Worm (Caenorhabditis elegans) whole organism, L4 larva: ENCODE results near the gene C06A1.7.
A peak's percentile ranks its signal among the peaks of the same experiment; 100 is the strongest.

ENCODE experiments used
- R02D3.7 ChIP-seq: fragments of 150-350 bp; sonication (generic microtip); optimal IDR thresholded peaks from 3 replicates; lab custom pipeline; 2014; ENCODE audit warnings: missing biosample characterization, missing genetic modification characterization
- T20F7.1 ChIP-seq: fragments of 200-800 bp; sonication (Bioruptor generic); optimal IDR thresholded peaks from 2 replicates; lab custom pipeline; 2018; ENCODE audit warnings: mild to moderate bottlenecking, missing genetic modification characterization, missing compliant biosample characterization
- Y75B8A.6 ChIP-seq: fragments of 200-800 bp; sonication (Bioruptor generic); IDR thresholded peaks from 2 replicates; pipeline ENCODE4 v1.3.6; 2022; ENCODE audit warnings: missing genetic modification reagents, missing genetic modification characterization, missing compliant biosample characterization
- ZK337.2 ChIP-seq: fragments of 200-800 bp; sonication (Bioruptor generic); IDR thresholded peaks from 2 replicates; pipeline ENCODE4 v1.3.6; 2022; ENCODE audit warnings: missing genetic modification reagents, missing genetic modification characterization, missing compliant biosample characterization
- aha-1 ChIP-seq: fragments of 150-350 bp; peaks from one replicate; lab custom pipeline; 2014; ENCODE audit warnings: missing biosample characterization, missing genetic modification characterization
- ama-1 ChIP-seq: fragments of 150-350 bp; optimal IDR thresholded peaks from 2 replicates; lab custom pipeline; 2014; ENCODE audit warnings: inconsistent platforms, mixed read lengths
- arid-1 ChIP-seq: fragments of 200-800 bp; sonication (Bioruptor generic); conservative IDR thresholded peaks from 2 replicates; pipeline ENCODE4 v1.3.6; 2022; ENCODE audit warnings: missing genetic modification reagents, missing genetic modification characterization, missing compliant biosample characterization
- attf-4 ChIP-seq: sonication (generic microtip); optimal IDR thresholded peaks from 3 replicates; lab custom pipeline; 2017; ENCODE audit warnings: missing biosample characterization, missing genetic modification characterization
- ceh-20 ChIP-seq: fragments of 200-800 bp; sonication (Bioruptor generic); IDR thresholded peaks from 2 replicates; pipeline ENCODE4 v1.3.6; 2022; ENCODE audit warnings: missing genetic modification reagents, missing genetic modification characterization, missing compliant biosample characterization
- ceh-28 ChIP-seq: fragments of 150-350 bp; optimal IDR thresholded peaks from 2 replicates; lab custom pipeline; 2014; ENCODE audit warnings: missing biosample characterization, missing genetic modification reagents, missing genetic modification characterization
- ces-1 ChIP-seq: fragments of 150-350 bp; sonication (generic microtip); optimal IDR thresholded peaks from 4 replicates; lab custom pipeline; 2014; ENCODE audit warnings: missing biosample characterization, missing genetic modification reagents, missing genetic modification characterization
- cey-2 ChIP-seq: sonication (generic microtip); optimal IDR thresholded peaks from 3 replicates; lab custom pipeline; 2017; ENCODE audit warnings: missing genetic modification characterization, mild to moderate bottlenecking, missing compliant biosample characterization, antibody characterized with exemption, borderline replicate concordance; ENCODE audit not compliant: insufficient read depth
- ctbp-1 ChIP-seq: fragments of 200-800 bp; sonication (Bioruptor generic); IDR thresholded peaks from 2 replicates; pipeline ENCODE4 v1.3.6; 2022; ENCODE audit warnings: missing genetic modification reagents, missing genetic modification characterization, missing compliant biosample characterization
- daf-16 ChIP-seq, 3 experiments: sonication (generic microtip); optimal IDR thresholded peaks; 2 replicates each; lab custom pipeline; 2016 to 2017; ENCODE audit warnings: missing genetic modification characterization in 3 of 3, missing genetic modification reagents in 3 of 3, mild to moderate bottlenecking in 2 of 3, missing compliant biosample characterization in 2 of 3, missing biosample characterization in 1 of 3, moderate library complexity in 1 of 3
- daf-19 ChIP-seq: fragments of 200-800 bp; sonication (Bioruptor generic); conservative IDR thresholded peaks from 2 replicates; pipeline ENCODE4 v1.3.6; 2022; ENCODE audit warnings: missing genetic modification characterization, missing compliant biosample characterization
- dmd-6 ChIP-seq: fragments of 200-800 bp; sonication (Bioruptor generic); IDR thresholded peaks from 2 replicates; pipeline ENCODE4 v1.3.6; 2022; ENCODE audit warnings: missing genetic modification reagents, missing genetic modification characterization, missing compliant biosample characterization
- egl-43 ChIP-seq: fragments of 200-800 bp; sonication (Bioruptor generic); IDR thresholded peaks from 2 replicates; pipeline ENCODE4 v1.3.6; 2022; ENCODE audit warnings: missing genetic modification reagents, missing genetic modification characterization, missing compliant biosample characterization
- hif-1 ChIP-seq, 2 experiments: sonication (generic microtip); optimal IDR thresholded peaks; 2 replicates each; lab custom pipeline; 2016 to 2017; ENCODE audit warnings: missing compliant biosample characterization in 2 of 2, missing genetic modification characterization in 2 of 2, missing genetic modification reagents in 2 of 2, missing genotype in 2 of 2, mild to moderate bottlenecking in 1 of 2
- hlh-11 ChIP-seq: fragments of 200-800 bp; sonication (Bioruptor generic); optimal IDR thresholded peaks from 2 replicates; lab custom pipeline; 2018; ENCODE audit warnings: mild to moderate bottlenecking, missing genetic modification characterization, missing compliant biosample characterization
- hlh-30 ChIP-seq: sonication (generic microtip); optimal IDR thresholded peaks from 2 replicates; lab custom pipeline; 2017; ENCODE audit warnings: antibody characterized with exemption, mild to moderate bottlenecking, missing genetic modification characterization, missing compliant biosample characterization; ENCODE audit not compliant: insufficient read depth
- lin-13 ChIP-seq: fragments of 150-350 bp; optimal IDR thresholded peaks from 2 replicates; lab custom pipeline; 2014; ENCODE audit warnings: missing biosample characterization, missing genetic modification reagents, missing genetic modification characterization
- mdl-1 ChIP-seq, 2 experiments: fragments of 150-350 bp in 1 of 2; sonication (generic microtip) in 1 of 2; optimal IDR thresholded peaks; 2 replicates each; lab custom pipeline; 2014 to 2017; ENCODE audit warnings: missing biosample characterization in 2 of 2, missing genetic modification characterization in 2 of 2
- mdt-29 ChIP-seq: fragments of 200-800 bp; sonication (Bioruptor generic); IDR thresholded peaks from 2 replicates; pipeline ENCODE4 v1.3.6; 2022; ENCODE audit warnings: missing genetic modification reagents, missing genetic modification characterization, missing compliant biosample characterization
- mep-1 ChIP-seq: fragments of 150-350 bp; sonication (generic microtip); optimal IDR thresholded peaks from 3 replicates; lab custom pipeline; 2014; ENCODE audit warnings: missing biosample characterization, missing genetic modification characterization
- mes-2 ChIP-seq: sonication (generic microtip); optimal IDR thresholded peaks from 2 replicates; lab custom pipeline; 2016; ENCODE audit warnings: missing genotype, mild to moderate bottlenecking, missing genetic modification characterization, missing compliant biosample characterization; ENCODE audit not compliant: poor library complexity, severe bottlenecking
- mxl-3 ChIP-seq: fragments of 200-800 bp; sonication (Bioruptor generic); optimal IDR thresholded peaks from 2 replicates; lab custom pipeline; 2018; ENCODE audit warnings: mild to moderate bottlenecking, missing genetic modification characterization, missing compliant biosample characterization
- nhr-10 ChIP-seq: fragments of 150-350 bp; optimal IDR thresholded peaks from 2 replicates; lab custom pipeline; 2014; ENCODE audit warnings: missing biosample characterization, missing genetic modification characterization
- nhr-102 ChIP-seq: sonication (generic microtip); optimal IDR thresholded peaks from 2 replicates; lab custom pipeline; 2016; ENCODE audit warnings: mild to moderate bottlenecking, missing genetic modification characterization, moderate library complexity, missing compliant biosample characterization
- nhr-11 ChIP-seq: fragments of 150-350 bp; optimal IDR thresholded peaks from 2 replicates; lab custom pipeline; 2014; ENCODE audit warnings: missing biosample characterization, missing genetic modification characterization
- nhr-28 ChIP-seq: fragments of 150-350 bp; optimal IDR thresholded peaks from 2 replicates; lab custom pipeline; 2014; ENCODE audit warnings: missing biosample characterization, missing genetic modification characterization
- nhr-41 ChIP-seq: fragments of 200-800 bp; sonication (Bioruptor generic); IDR thresholded peaks from 2 replicates; pipeline ENCODE4 v1.3.6; 2022; ENCODE audit warnings: missing genetic modification reagents, missing genetic modification characterization, missing compliant biosample characterization
- nhr-42 ChIP-seq: fragments of 200-800 bp; sonication (Bioruptor generic); IDR thresholded peaks from 2 replicates; pipeline ENCODE4 v1.3.6; 2022; ENCODE audit warnings: missing genetic modification characterization, missing compliant biosample characterization
- nhr-48 ChIP-seq: sonication (generic microtip); optimal IDR thresholded peaks from 2 replicates; lab custom pipeline; 2016; ENCODE audit warnings: mild to moderate bottlenecking, missing genetic modification characterization, missing compliant biosample characterization
- nhr-76 ChIP-seq: fragments of 150-350 bp; optimal IDR thresholded peaks from 2 replicates; lab custom pipeline; 2014; ENCODE audit warnings: missing biosample characterization, missing genetic modification characterization
- pqm-1 ChIP-seq: sonication (generic microtip); optimal IDR thresholded peaks from 2 replicates; lab custom pipeline; 2017; ENCODE audit warnings: missing biosample characterization, missing genetic modification characterization
- saeg-2 ChIP-seq: fragments of 200-800 bp; sonication (Bioruptor generic); IDR thresholded peaks from 2 replicates; pipeline ENCODE4 v1.3.6; 2022; ENCODE audit warnings: missing genetic modification reagents, missing genetic modification characterization, missing compliant biosample characterization
- sdz-12 ChIP-seq: fragments of 200-800 bp; sonication (Bioruptor generic); optimal IDR thresholded peaks from 2 replicates; lab custom pipeline; 2018; ENCODE audit warnings: mild to moderate bottlenecking, missing genetic modification characterization, missing compliant biosample characterization
- set-16 ChIP-seq: fragments of 200-800 bp; sonication (Bioruptor generic); IDR thresholded peaks from 2 replicates; pipeline ENCODE4 v1.3.6; 2022; ENCODE audit warnings: missing genetic modification reagents, missing genetic modification characterization, missing compliant biosample characterization
- snpc-4 ChIP-seq: fragments of 150-350 bp; optimal IDR thresholded peaks from 2 replicates; lab custom pipeline; 2014; ENCODE audit warnings: missing biosample characterization, missing genetic modification characterization
- tra-1 ChIP-seq: fragments of 200-800 bp; sonication (Bioruptor generic); IDR thresholded peaks from 2 replicates; pipeline ENCODE4 v1.3.6; 2022; ENCODE audit warnings: missing genetic modification reagents, missing genetic modification characterization, missing compliant biosample characterization
- unc-130 ChIP-seq: sonication (generic microtip); optimal IDR thresholded peaks from 2 replicates; lab custom pipeline; 2016; ENCODE audit warnings: missing genetic modification reagents, missing genetic modification characterization, missing compliant biosample characterization
- unc-62 ChIP-seq, 3 experiments: fragments of 150-350 bp in 1 of 3; sonication (generic microtip); optimal IDR thresholded peaks in 2 of 3; peaks in 1 of 3; 1 replicate in 1 of 3; 2 replicates in 2 of 3; lab custom pipeline; 2014 to 2017; ENCODE audit warnings: missing biosample characterization in 3 of 3, missing genetic modification characterization in 3 of 3, missing genetic modification reagents in 3 of 3, missing genotype in 1 of 3
- zag-1 ChIP-seq: fragments of 150-350 bp; optimal IDR thresholded peaks from 2 replicates; lab custom pipeline; 2014; ENCODE audit warnings: missing biosample characterization, missing genetic modification characterization
- zfp-2 ChIP-seq: sonication (generic microtip); optimal IDR thresholded peaks from 2 replicates; lab custom pipeline; 2016; ENCODE audit warnings: mild to moderate bottlenecking, missing genetic modification characterization, missing compliant biosample characterization

Gene C06A1.7

DNA sequence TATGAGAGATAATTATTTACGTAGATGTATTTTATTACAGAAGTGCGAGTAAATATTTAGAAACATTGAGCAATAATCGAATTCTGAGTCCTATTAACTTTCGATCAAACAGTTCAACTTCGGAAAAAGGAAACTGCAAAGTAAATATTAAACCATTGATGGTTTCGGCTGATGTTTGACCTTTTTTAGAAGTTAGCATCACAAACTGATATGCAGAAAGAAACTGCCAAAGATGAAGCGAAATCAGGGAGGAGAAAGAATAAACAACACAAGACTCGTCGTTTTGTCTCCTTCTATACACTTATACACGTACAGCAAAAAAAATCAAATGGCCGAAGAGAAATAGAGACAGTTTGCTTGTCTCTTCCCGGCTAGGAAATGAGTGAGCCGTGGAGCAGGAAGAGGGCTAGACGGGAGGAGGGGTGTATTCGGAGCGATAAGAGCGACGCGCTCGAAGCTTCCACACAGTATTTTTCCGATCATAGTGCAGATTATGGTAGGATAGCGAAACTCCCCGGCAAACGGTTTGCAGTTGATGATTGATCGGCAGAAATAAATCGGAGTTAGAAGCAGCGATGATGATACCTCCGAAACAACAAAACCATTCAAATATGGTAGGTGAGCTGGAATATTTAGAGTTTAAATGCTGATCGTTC lies 8.0 kb upstream of the C06A1.7 start:
- no peak for TF ChIP-seq ceh-28 (tag; lab: Kevin White, UChicago)
- no peak for TF ChIP-seq R02D3.7
- TF ChIP-seq pqm-1 (tag; lab: Kevin White, UChicago), result peak; percentile 48
- no peak for TF ChIP-seq nhr-48
- TF ChIP-seq unc-62 (GFP tag; optimal IDR thresholded peaks at IDR 0.05 in 1 of 2; lab: Kevin White, UChicago), result peak in 1 of 2 experiments; percentile 91
- no peak for TF ChIP-seq unc-62 (tag; optimal IDR thresholded peaks at IDR 0.05; lab: Kevin White, UChicago)
- peak; percentile 42 for TF ChIP-seq ama-1
- 0 out of 2 replicates have a peak, but pooled peaks have one; percentile 28 for TF ChIP-seq tra-1 (GFP tag; lab: Robert Waterston, UW)
- peak; percentile 36 for TF ChIP-seq hlh-11
- peak; percentile 54; the same call in 1 of the 2 replicates for TF ChIP-seq egl-43
- TF ChIP-seq nhr-41 (GFP tag; lab: Robert Waterston, UW), result 0 out of 2 replicates have a peak, but pooled peaks have one; percentile 24
- TF ChIP-seq ces-1 (GFP tag; lab: Kevin White, UChicago), result no peak
- peak; percentile 20 for TF ChIP-seq mes-2 (tag; lab: Kevin White, UChicago)
- peak; percentile 8 for TF ChIP-seq mep-1 (tag; lab: Kevin White, UChicago)
- no peak for TF ChIP-seq nhr-76
- TF ChIP-seq sdz-12 (GFP tag; lab: Kevin White, UChicago), result peak; percentile 66
- peak; percentile 31 for TF ChIP-seq nhr-10
- TF ChIP-seq daf-16 (GFP tag; optimal IDR thresholded peaks at IDR 0.05; lab: Kevin White, UChicago), result no peak
- TF ChIP-seq daf-16 (tag; optimal IDR thresholded peaks at IDR 0.05; lab: Kevin White, UChicago), result peak; percentile 82
- TF ChIP-seq nhr-102 (tag; lab: Kevin White, UChicago), result no peak
- TF ChIP-seq cey-2, result no peak
- no peak for TF ChIP-seq ceh-20 (GFP tag; lab: Robert Waterston, UW)
- TF ChIP-seq daf-19 (GFP tag; lab: Robert Waterston, UW), result peak; percentile 69; the same call in 1 of the 2 replicates
- peak in 1 of 2 experiments; percentile 24 for TF ChIP-seq hif-1 (tag; optimal IDR thresholded peaks at IDR 0.05; lab: Kevin White, UChicago)
- peak; percentile 8 for TF ChIP-seq aha-1 (tag; lab: Kevin White, UChicago)
- no peak for TF ChIP-seq ZK337.2 (GFP tag; lab: Robert Waterston, UW)
- TF ChIP-seq dmd-6 (GFP tag; lab: Robert Waterston, UW), result peak; percentile 67; the same call in 1 of the 2 replicates
- TF ChIP-seq set-16 (GFP tag; lab: Robert Waterston, UW), result peak; percentile 47; the same call in 1 of the 2 replicates
- TF ChIP-seq ctbp-1 (GFP tag; lab: Robert Waterston, UW), result no peak
- TF ChIP-seq nhr-28 (tag; lab: Kevin White, UChicago), result peak; percentile 16
- TF ChIP-seq nhr-42 (GFP tag; lab: Robert Waterston, UW), result no peak

DNA sequence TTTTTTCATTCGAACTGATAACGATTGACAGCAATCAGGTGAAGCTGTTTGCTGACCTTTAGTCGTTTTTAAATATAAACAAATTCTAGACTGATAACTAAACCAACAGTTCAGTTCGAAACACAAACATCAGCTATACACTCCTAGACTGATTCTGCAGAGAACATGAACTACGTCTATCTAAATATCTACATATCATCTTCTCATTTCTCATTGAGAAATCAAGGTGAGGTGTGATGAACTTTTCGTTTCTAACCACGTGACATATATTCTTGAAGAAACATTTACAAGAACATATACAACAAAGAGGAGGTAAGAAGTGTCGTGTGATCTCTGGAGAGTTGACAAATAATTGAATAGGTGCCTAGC lies 7.5 kb upstream of the C06A1.7 start:
- no peak for TF ChIP-seq attf-4 (tag; lab: Kevin White, UChicago)
- TF ChIP-seq unc-62 (GFP tag; optimal IDR thresholded peaks at IDR 0.05 in 1 of 2; lab: Kevin White, UChicago), result peak in 1 of 2 experiments; percentile 70
- no peak for TF ChIP-seq unc-62 (tag; optimal IDR thresholded peaks at IDR 0.05; lab: Kevin White, UChicago)
- TF ChIP-seq mdt-29, result no peak
- TF ChIP-seq zfp-2, result no peak
- TF ChIP-seq saeg-2 (GFP tag; lab: Robert Waterston, UW), result no peak
- TF ChIP-seq tra-1 (GFP tag; lab: Robert Waterston, UW), result 0 out of 2 replicates have a peak, but pooled peaks have one; percentile 2
- no peak for TF ChIP-seq ama-1
- peak; percentile 40 for TF ChIP-seq T20F7.1 (GFP tag; lab: Kevin White, UChicago)
- no peak for TF ChIP-seq snpc-4 (tag; lab: Kevin White, UChicago)
- peak; percentile 87 for TF ChIP-seq nhr-28 (tag; lab: Kevin White, UChicago)
- TF ChIP-seq pqm-1 (tag; lab: Kevin White, UChicago), result peak; percentile 26
- no peak for TF ChIP-seq Y75B8A.6
- no peak for TF ChIP-seq ceh-20 (GFP tag; lab: Robert Waterston, UW)
- TF ChIP-seq hlh-11, result peak; percentile 53
- peak; percentile 66 for TF ChIP-seq mep-1 (tag; lab: Kevin White, UChicago)
- no peak for TF ChIP-seq lin-13 (GFP tag; lab: Kevin White, UChicago)
- peak in 1 of 2 experiments; percentile 3 for TF ChIP-seq hif-1 (tag; optimal IDR thresholded peaks at IDR 0.05; lab: Kevin White, UChicago)
- TF ChIP-seq mxl-3 (GFP tag; lab: Kevin White, UChicago), result peak; percentile 2
- no peak for TF ChIP-seq egl-43
- TF ChIP-seq R02D3.7, result no peak
- TF ChIP-seq hlh-30 (tag; lab: Kevin White, UChicago), result peak; percentile 94
- TF ChIP-seq unc-130 (GFP tag; lab: Kevin White, UChicago), result no peak
- peak; percentile 29 for TF ChIP-seq nhr-11 (tag; lab: Kevin White, UChicago)
- no peak for TF ChIP-seq daf-16 (GFP tag; optimal IDR thresholded peaks at IDR 0.05; lab: Kevin White, UChicago)
- peak; percentile 95 for TF ChIP-seq daf-16 (tag; optimal IDR thresholded peaks at IDR 0.05; lab: Kevin White, UChicago)
- peak in 1 of 2 experiments; percentile 68 for TF ChIP-seq mdl-1 (tag; optimal IDR thresholded peaks at IDR 0.05; lab: Kevin White, UChicago)
- no peak for TF ChIP-seq ces-1 (GFP tag; lab: Kevin White, UChicago)
- TF ChIP-seq cey-2, result peak; percentile 38
- TF ChIP-seq arid-1 (GFP tag; lab: Robert Waterston, UW), result no peak
- TF ChIP-seq zag-1, result no peak
